Worm (Caenorhabditis elegans): ENCODE measurements around the gene zzz-1.

The zzz-1 gene

ce11 chrV:10937294-10937693, 28.3 kb upstream of the zzz-1 start (continued):
- TF ChIP-seq skn-1 (tag; optimal IDR thresholded peaks at IDR 0.05) (peak; percentile 64), nhr-77 (tag; optimal IDR thresholded peaks at IDR 0.05) (no peak), ces-1 (GFP tag; optimal IDR thresholded peaks at IDR 0.05) (no peak), grh-1 (GFP tag; IDR thresholded peaks at IDR 0.05) (no peak), unc-98 (GFP tag; IDR thresholded peaks at IDR 0.05) (no peak), ceh-82 (tag; optimal IDR thresholded peaks at IDR 0.05) (no peak), xbp-1 (tag; optimal IDR thresholded peaks at IDR 0.05) (no peak), ceh-63 (GFP tag; optimal IDR thresholded peaks at IDR 0.05) (no peak), snpc-4 (tag; optimal IDR thresholded peaks at IDR 0.05) (no peak), isw-1 (GFP tag; IDR thresholded peaks at IDR 0.05) (no peak), C34B4.2 (tag; optimal IDR thresholded peaks at IDR 0.05) (no peak), egl-27 (tag; optimal IDR thresholded peaks at IDR 0.05) (no peak), nhr-20 (tag; optimal IDR thresholded peaks at IDR 0.05) (peak; percentile 70), ama-1 (optimal IDR thresholded peaks at IDR 0.05) (no peak), sox-4 (tag; optimal IDR thresholded peaks at IDR 0.05) (no peak), Y116A8C.19 (tag; optimal IDR thresholded peaks at IDR 0.05; ENCODE audit: borderline replicate concordance) (no peak), fkh-10 (GFP tag; optimal IDR thresholded peaks at IDR 0.05) (peak; percentile 92), blmp-1 (tag; optimal IDR thresholded peaks at IDR 0.05) (no peak), fos-1 (tag; optimal IDR thresholded peaks at IDR 0.05) (no peak), ets-5 (GFP tag; IDR thresholded peaks at IDR 0.05) (no peak), snu-23 (GFP tag; optimal IDR thresholded peaks at IDR 0.05) (peak; percentile 41), fkh-8 (tag; optimal IDR thresholded peaks at IDR 0.05) (peak; percentile 79), hlh-17 (GFP tag; optimal IDR thresholded peaks at IDR 0.05; ENCODE audit: borderline replicate concordance) (no peak), vab-15 (tag; optimal IDR thresholded peaks at IDR 0.05) (no peak), unc-62 (GFP tag; optimal IDR thresholded peaks at IDR 0.05) (no peak), nhr-12 (tag; optimal IDR thresholded peaks at IDR 0.05) (no peak), unc-30 (tag; optimal IDR thresholded peaks at IDR 0.05) (no peak), ztf-11 (tag; optimal IDR thresholded peaks at IDR 0.05) (no peak), nhr-76 (tag; optimal IDR thresholded peaks at IDR 0.05) (no peak), C16A3.4 (tag; optimal IDR thresholded peaks at IDR 0.05) (no peak), dpl-1 (GFP tag; optimal IDR thresholded peaks at IDR 0.05) (peak in 1 of 3 experiments; percentile 2), tlp-1 (tag; optimal IDR thresholded peaks at IDR 0.05) (no peak), zag-1 (tag; optimal IDR thresholded peaks at IDR 0.05) (no peak), ztf-4 (tag; optimal IDR thresholded peaks at IDR 0.05) (peak; percentile 45), nhr-237 (tag; optimal IDR thresholded peaks at IDR 0.05) (no peak), unc-86 (tag; optimal IDR thresholded peaks at IDR 0.05) (no peak), lin-35 (GFP tag; optimal IDR thresholded peaks at IDR 0.05) (peak in 1 of 2 experiments; percentile 27), F16B12.6 (tag; optimal IDR thresholded peaks at IDR 0.05) (no peak), sup-37 (GFP tag; optimal IDR thresholded peaks at IDR 0.05) (no peak), jun-1 (tag; optimal IDR thresholded peaks at IDR 0.05) (no peak), sptf-1 (tag; optimal IDR thresholded peaks at IDR 0.05) (no peak), pax-3 (tag; optimal IDR thresholded peaks at IDR 0.05) (no peak), ceh-8 (GFP tag; optimal IDR thresholded peaks at IDR 0.05) (peak; percentile 44), nhr-11 (tag; optimal IDR thresholded peaks at IDR 0.05) (peak; percentile 63), nhr-84 (tag; optimal IDR thresholded peaks at IDR 0.05) (no peak), ceh-88 (GFP tag; IDR thresholded peaks at IDR 0.05) (no peak), hpl-2 (GFP tag; optimal IDR thresholded peaks at IDR 0.05) (no peak), nhr-71 (tag; optimal IDR thresholded peaks at IDR 0.05) (peak; percentile 88), hlh-4 (tag; optimal IDR thresholded peaks at IDR 0.05) (no peak), unc-130 (tag; optimal IDR thresholded peaks at IDR 0.05) (no peak), fkh-4 (tag; optimal IDR thresholded peaks at IDR 0.05; ENCODE audit: borderline replicate concordance) (no peak), mef-2 (tag; optimal IDR thresholded peaks at IDR 0.05) (no peak), elt-2 (tag; optimal IDR thresholded peaks at IDR 0.05) (no peak), efl-1 (optimal IDR thresholded peaks at IDR 0.05) (no peak), efl-1 (GFP tag; optimal IDR thresholded peaks at IDR 0.05 in 1 of 2) (peak in 1 of 2 experiments; percentile 62)

All from whole organism, L1 larva.